Worm (Caenorhabditis elegans) whole organism, L3 larva: ENCODE measurements around the gene T26C5.2.

Source experiments
- R02D3.7 ChIP-seq: fragments of 150-350 bp; optimal IDR thresholded peaks from 2 replicates; lab custom pipeline; 2014; ENCODE audit warnings: missing biosample characterization, missing genetic modification characterization
- aly-2 ChIP-seq: fragments of 150-350 bp; optimal IDR thresholded peaks from 2 replicates; lab custom pipeline; 2014; ENCODE audit warnings: missing biosample characterization, missing genetic modification characterization
- ceh-16 ChIP-seq: sonication (generic microtip); optimal IDR thresholded peaks from 2 replicates; lab custom pipeline; 2017; ENCODE audit warnings: missing biosample characterization, missing genetic modification characterization
- ceh-82 ChIP-seq: fragments of 150-350 bp; optimal IDR thresholded peaks from 2 replicates; lab custom pipeline; 2014; ENCODE audit warnings: missing biosample characterization, missing genetic modification characterization
- egl-5 ChIP-seq: fragments of 150-350 bp; optimal IDR thresholded peaks from 2 replicates; lab custom pipeline; 2017; ENCODE audit warnings: missing biosample characterization, missing genetic modification reagents, missing genetic modification characterization, inconsistent platforms
- elt-1 ChIP-seq: fragments of 150-350 bp; optimal IDR thresholded peaks from 2 replicates; lab custom pipeline; 2014; ENCODE audit warnings: missing biosample characterization, missing genetic modification characterization
- elt-2 ChIP-seq: sonication (generic microtip); optimal IDR thresholded peaks from 2 replicates; lab custom pipeline; 2016; ENCODE audit warnings: missing genetic modification reagents, mild to moderate bottlenecking, missing genetic modification characterization, missing compliant biosample characterization
- elt-3 ChIP-seq, 3 experiments: fragments of 150-350 bp in 1 of 3; sonication (generic microtip) in 2 of 3; optimal IDR thresholded peaks; 2 replicates in 2 of 3; 4 replicates in 1 of 3; lab custom pipeline; 2014 to 2017; ENCODE audit warnings: missing biosample characterization in 3 of 3, missing genetic modification characterization in 3 of 3
- fkh-10 ChIP-seq: sonication (generic microtip); optimal IDR thresholded peaks from 2 replicates; lab custom pipeline; 2017; ENCODE audit warnings: missing biosample characterization, missing genetic modification reagents, missing genetic modification characterization
- fkh-2 ChIP-seq: fragments of 150-350 bp; optimal IDR thresholded peaks from 2 replicates; lab custom pipeline; 2014; ENCODE audit warnings: missing biosample characterization, missing genetic modification reagents, missing genetic modification characterization
- fos-1 ChIP-seq: fragments of 150-350 bp; optimal IDR thresholded peaks from 2 replicates; lab custom pipeline; 2014; ENCODE audit warnings: missing biosample characterization, missing genetic modification characterization
- hmg-11 ChIP-seq: sonication (generic microtip); optimal IDR thresholded peaks from 2 replicates; lab custom pipeline; 2016; ENCODE audit warnings: missing genetic modification characterization, missing compliant biosample characterization
- jun-1 ChIP-seq: fragments of 150-350 bp; optimal IDR thresholded peaks from 2 replicates; lab custom pipeline; 2014; ENCODE audit warnings: missing biosample characterization, missing genetic modification reagents, missing genetic modification characterization
- lin-15B ChIP-seq: fragments of 150-350 bp; optimal IDR thresholded peaks from 2 replicates; lab custom pipeline; 2014; ENCODE audit warnings: missing biosample characterization, missing genetic modification characterization
- lin-39 ChIP-seq: fragments of 150-350 bp; optimal IDR thresholded peaks from 2 replicates; lab custom pipeline; 2018; ENCODE audit warnings: missing biosample characterization, missing genetic modification reagents, missing genetic modification characterization
- lsy-12 ChIP-seq: sonication (generic microtip); optimal IDR thresholded peaks from 2 replicates; lab custom pipeline; 2016; ENCODE audit warnings: mild to moderate bottlenecking, missing genetic modification characterization, missing compliant biosample characterization
- mdl-1 ChIP-seq: fragments of 150-350 bp; optimal IDR thresholded peaks from 2 replicates; lab custom pipeline; 2014; ENCODE audit warnings: missing biosample characterization, missing genetic modification characterization
- mml-1 ChIP-seq: fragments of 150-350 bp; sonication (generic microtip); optimal IDR thresholded peaks from 3 replicates; lab custom pipeline; 2014; ENCODE audit warnings: missing biosample characterization, missing genetic modification characterization
- nfya-1 ChIP-seq: sonication (generic microtip); optimal IDR thresholded peaks from 2 replicates; lab custom pipeline; 2017; ENCODE audit warnings: missing genetic modification characterization, mild to moderate bottlenecking, missing compliant biosample characterization, antibody characterized with exemption, moderate library complexity; ENCODE audit not compliant: insufficient read depth
- nhr-11 ChIP-seq: fragments of 150-350 bp; optimal IDR thresholded peaks from 2 replicates; lab custom pipeline; 2014; ENCODE audit warnings: missing biosample characterization, missing genetic modification characterization
- nhr-12 ChIP-seq: fragments of 150-350 bp; optimal IDR thresholded peaks from 2 replicates; lab custom pipeline; 2014; ENCODE audit warnings: missing biosample characterization, missing genetic modification characterization
- nhr-23 ChIP-seq: fragments of 150-350 bp; optimal IDR thresholded peaks from 2 replicates; lab custom pipeline; 2014; ENCODE audit warnings: missing biosample characterization, missing genetic modification reagents, missing genetic modification characterization
- nhr-237 ChIP-seq: fragments of 150-350 bp; optimal IDR thresholded peaks from 2 replicates; lab custom pipeline; 2014; ENCODE audit warnings: missing biosample characterization, missing genetic modification characterization
- nhr-43 ChIP-seq: sonication (generic microtip); optimal IDR thresholded peaks from 2 replicates; lab custom pipeline; 2016; ENCODE audit warnings: mild to moderate bottlenecking, missing genetic modification characterization, missing compliant biosample characterization; ENCODE audit not compliant: poor library complexity, severe bottlenecking
- nhr-67 ChIP-seq: fragments of 150-350 bp; optimal IDR thresholded peaks from 2 replicates; lab custom pipeline; 2014; ENCODE audit warnings: missing biosample characterization, missing genetic modification characterization
- nhr-76 ChIP-seq: fragments of 150-350 bp; sonication (generic microtip); optimal IDR thresholded peaks from 5 replicates; lab custom pipeline; 2014; ENCODE audit warnings: missing biosample characterization, missing genetic modification characterization
- nhr-77 ChIP-seq: fragments of 150-350 bp; optimal IDR thresholded peaks from 2 replicates; lab custom pipeline; 2014; ENCODE audit warnings: missing biosample characterization, missing genetic modification characterization
- pha-4 ChIP-seq: fragments of 150-350 bp; optimal IDR thresholded peaks from 2 replicates; lab custom pipeline; 2014; ENCODE audit warnings: missing biosample characterization, missing genetic modification reagents, missing genetic modification characterization
- skn-1 ChIP-seq: fragments of 150-350 bp; optimal IDR thresholded peaks from 2 replicates; lab custom pipeline; 2014; ENCODE audit warnings: missing biosample characterization, missing genetic modification characterization
- snpc-4 ChIP-seq: fragments of 150-350 bp; optimal IDR thresholded peaks from 2 replicates; lab custom pipeline; 2014; ENCODE audit warnings: missing biosample characterization, missing genetic modification characterization
- tbx-2 ChIP-seq: sonication (generic microtip); optimal IDR thresholded peaks from 2 replicates; lab custom pipeline; 2016; ENCODE audit warnings: mild to moderate bottlenecking, missing genetic modification characterization, missing compliant biosample characterization
- unc-62 ChIP-seq: fragments of 150-350 bp; sonication (generic microtip); optimal IDR thresholded peaks from 4 replicates; lab custom pipeline; 2014; ENCODE audit warnings: missing biosample characterization, missing genetic modification reagents, missing genetic modification characterization
- zag-1 ChIP-seq: fragments of 150-350 bp; optimal IDR thresholded peaks from 2 replicates; lab custom pipeline; 2014; ENCODE audit warnings: missing biosample characterization, missing genetic modification characterization
- ztf-4 ChIP-seq: fragments of 150-350 bp; optimal IDR thresholded peaks from 2 replicates; lab custom pipeline; 2014; ENCODE audit warnings: missing biosample characterization, missing genetic modification characterization

Gene T26C5.2

ce11 chrII:9264689-9265278 lies 31.8 kb downstream of the T26C5.2 start:
- TF ChIP-seq egl-5 (tag; lab: Kevin White, UChicago): peak; percentile 82
- no peak for TF ChIP-seq mdl-1 (tag; lab: Kevin White, UChicago)
- TF ChIP-seq aly-2 (tag; lab: Kevin White, UChicago): no peak
- peak; percentile 64 for TF ChIP-seq nfya-1 (tag; lab: Kevin White, UChicago)
- TF ChIP-seq elt-1 (tag; lab: Kevin White, UChicago): peak; percentile 50
- TF ChIP-seq nhr-76 (tag; lab: Kevin White, UChicago): no peak
- TF ChIP-seq lin-39: peak; percentile 82
- TF ChIP-seq, all 47 proteins: peak for 4

ce11 chrII:9265705-9266104 lies 32.7 kb downstream of the T26C5.2 start:
- TF ChIP-seq mml-1 (no peak), zag-1 (no peak), hmg-11 (tag; lab: Kevin White, UChicago) (no peak), unc-62 (GFP tag; lab: Kevin White, UChicago) (no peak), nhr-43 (tag; lab: Kevin White, UChicago) (no peak), R02D3.7 (tag; lab: Kevin White, UChicago) (no peak), ztf-4 (no peak), nhr-76 (tag; lab: Kevin White, UChicago) (no peak), nhr-77 (no peak), jun-1 (no peak), skn-1 (tag; lab: Kevin White, UChicago) (no peak), lin-39 (no peak), fos-1 (no peak), tbx-2 (no peak), ceh-82 (tag; lab: Kevin White, UChicago) (no peak), nhr-237 (tag; lab: Kevin White, UChicago) (no peak), fkh-10 (GFP tag; lab: Kevin White, UChicago) (no peak), aly-2 (tag; lab: Kevin White, UChicago) (no peak), elt-2 (tag; lab: Kevin White, UChicago) (no peak), lin-15B (tag; lab: Kevin White, UChicago) (no peak)

- TF ChIP-seq lsy-12 (tag; lab: Kevin White, UChicago) (no peak), nhr-43 (tag; lab: Kevin White, UChicago) (no peak), nhr-11 (tag; lab: Kevin White, UChicago) (no peak), pha-4 (no peak), lin-15B (tag; lab: Kevin White, UChicago) (no peak)
Observed at ce11 chrII:9266252-9266651, 33.2 kb downstream of the T26C5.2 start.

ce11 chrII:9266755-9267154 lies 33.7 kb downstream of the T26C5.2 start, which contains the start of gene C01G6.2:
TSS of gene C01G6.2 (plus strand) at chrII:9267055.
- TF ChIP-seq lin-15B (tag; lab: Kevin White, UChicago) (no peak), lin-39 (no peak), nhr-67 (tag; lab: Kevin White, UChicago) (no peak), fkh-2 (tag; lab: Kevin White, UChicago) (no peak), ceh-16 (tag; lab: Kevin White, UChicago) (no peak), nhr-43 (tag; lab: Kevin White, UChicago) (no peak), nhr-76 (tag; lab: Kevin White, UChicago) (no peak), elt-3 (tag; optimal IDR thresholded peaks at IDR 0.05; lab: Kevin White, UChicago) (no peak), nhr-23 (tag; lab: Kevin White, UChicago) (no peak), elt-2 (tag; lab: Kevin White, UChicago) (no peak), unc-62 (GFP tag; lab: Kevin White, UChicago) (no peak), nhr-12 (tag; lab: Kevin White, UChicago) (no peak), mdl-1 (tag; lab: Kevin White, UChicago) (no peak), skn-1 (tag; lab: Kevin White, UChicago) (no peak), ztf-4 (no peak), pha-4 (no peak)
- TF ChIP-seq, all 47 proteins: peak for 0

- TF ChIP-seq elt-1 (tag; lab: Kevin White, UChicago) (no peak), snpc-4 (tag; lab: Kevin White, UChicago) (no peak), tbx-2 (no peak)
Observed at ce11 chrII:9268983-9269382, 36.0 kb downstream of the T26C5.2 start.
